Worm (Caenorhabditis elegans) whole organism, midembryonic: ENCODE results near the gene abl-1.

Source experiments
- T22C8.4 ChIP-seq: fragments of 200-800 bp; sonication (Bioruptor generic); IDR thresholded peaks from 2 replicates; pipeline ENCODE4 v1.3.6; 2022; ENCODE audit warnings: missing genetic modification characterization, missing compliant biosample characterization
- cog-1 ChIP-seq: sonication (generic microtip); optimal IDR thresholded peaks from 2 replicates; lab custom pipeline; 2016; ENCODE audit warnings: missing genetic modification characterization, missing compliant biosample characterization
- flt-1 ChIP-seq: fragments of 200-800 bp; sonication (Bioruptor generic); IDR thresholded peaks from 2 replicates; pipeline ENCODE4 v1.3.6; 2022; ENCODE audit warnings: missing genetic modification characterization, missing compliant biosample characterization
- klf-2 ChIP-seq: fragments of 200-800 bp; sonication (Bioruptor generic); conservative IDR thresholded peaks from 2 replicates; pipeline ENCODE4 v1.3.6; 2022; ENCODE audit warnings: missing genetic modification reagents, missing genetic modification characterization, missing compliant biosample characterization
- med-1 ChIP-seq: sonication (generic microtip); optimal IDR thresholded peaks from 2 replicates; lab custom pipeline; 2017; ENCODE audit warnings: missing genetic modification characterization, mild to moderate bottlenecking, missing compliant biosample characterization, antibody characterized with exemption, missing genetic modification reagents; ENCODE audit not compliant: insufficient read depth
- ref-1 ChIP-seq: fragments of 200-800 bp; sonication (Bioruptor generic); conservative IDR thresholded peaks from 2 replicates; pipeline ENCODE4 v1.3.6; 2022; ENCODE audit warnings: missing genetic modification reagents, missing genetic modification characterization, missing compliant biosample characterization
- tab-1 ChIP-seq: fragments of 200-800 bp; sonication (Bioruptor generic); IDR thresholded peaks from 2 replicates; pipeline ENCODE4 v1.3.6; 2022; ENCODE audit warnings: missing genetic modification characterization, missing compliant biosample characterization
- ztf-23 ChIP-seq: fragments of 200-800 bp; sonication (Bioruptor generic); IDR thresholded peaks from 2 replicates; pipeline ENCODE4 v1.3.6; 2022; ENCODE audit warnings: missing genetic modification reagents, missing genetic modification characterization, missing compliant biosample characterization
- ztf-29 ChIP-seq: fragments of 200-800 bp; sonication (Bioruptor generic); IDR thresholded peaks from 2 replicates; pipeline ENCODE4 v1.3.6; 2022; ENCODE audit warnings: missing genetic modification reagents, missing genetic modification characterization, missing compliant biosample characterization

ce11 chrX:10630952-10631351 lies 6.9 kb upstream of the abl-1 start:
- TF ChIP-seq ref-1 (GFP tag; lab: Robert Waterston, UW) (no peak), klf-2 (GFP tag; lab: Robert Waterston, UW) (no peak), T22C8.4 (GFP tag; lab: Robert Waterston, UW) (no peak), med-1 (no peak), ztf-23 (GFP tag; lab: Robert Waterston, UW) (no peak), cog-1 (tag; lab: Kevin White, UChicago) (no peak), tab-1 (GFP tag; lab: Robert Waterston, UW) (no peak), flt-1 (GFP tag; lab: Robert Waterston, UW) (no peak), ztf-29 (GFP tag; lab: Robert Waterston, UW) (no peak)
